Fruit fly (Drosophila melanogaster): ENCODE data around the gene CG2310.

Gene CG2310

DNA sequence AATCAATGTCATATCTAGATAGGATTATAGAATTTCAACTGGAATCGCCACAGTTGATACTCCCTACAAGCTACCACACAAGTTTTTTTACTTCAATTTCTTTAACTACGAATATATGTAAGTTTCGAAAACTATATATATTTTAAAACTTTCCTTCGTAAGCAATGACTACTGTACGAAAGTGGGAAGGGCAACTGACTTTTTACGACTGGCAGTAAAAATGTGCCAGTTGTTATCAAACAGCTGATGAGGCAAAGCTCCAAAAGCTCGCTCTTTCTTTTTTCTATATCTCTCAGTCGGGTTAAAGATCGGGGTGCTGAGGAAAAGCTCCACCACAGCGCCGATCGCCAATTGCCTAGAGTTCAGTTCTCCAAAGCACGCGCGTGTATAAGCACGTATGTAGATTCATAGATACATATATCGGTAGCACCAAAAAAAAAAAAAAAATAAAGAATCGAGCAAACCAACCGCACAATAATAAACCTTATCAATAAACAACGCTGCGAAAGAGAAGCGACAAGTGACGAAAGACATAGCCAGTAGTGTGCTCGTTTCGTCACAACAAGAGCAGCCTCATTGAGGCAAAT is 14.3 kb downstream of the CG2310 start (continued):
- TF ChIP-seq p53 (GFP tag; optimal IDR thresholded peaks at IDR 0.05) (no peak), CG8290 (GFP tag; optimal IDR thresholded peaks at IDR 0.05) (no peak), CG8290 (tag; optimal IDR thresholded peaks at IDR 0.05) (peak in 1 of 2 experiments; percentile 50), CG7928 (GFP tag; optimal IDR thresholded peaks at IDR 0.05) (peak; percentile 15), CG34224 (GFP tag; IDR thresholded peaks at IDR 0.05; ENCODE audit: partially characterized antibody) (0 out of 3 replicates have a peak, but pooled peaks have one; percentile 10), Max (GFP tag; optimal IDR thresholded peaks at IDR 0.05) (no peak), CG7357 (GFP tag; IDR thresholded peaks at IDR 0.05) (peak; percentile 47; the same call in 1 of the 3 replicates), CG10209 (GFP tag; optimal IDR thresholded peaks at IDR 0.05) (peak; percentile 34), NfI (GFP tag; optimal IDR thresholded peaks at IDR 0.05) (peak; percentile 57), bsh (GFP tag; optimal IDR thresholded peaks at IDR 0.05) (peak in 1 of 2 experiments; percentile 48), Ptx1 (GFP tag; IDR thresholded peaks at IDR 0.05) (peak; percentile 62), CG14441 (GFP tag; IDR thresholded peaks at IDR 0.05) (peak; percentile 72), slbo (GFP tag; IDR thresholded peaks at IDR 0.05) (peak; percentile 70), Atf-2 (GFP tag; optimal IDR thresholded peaks at IDR 0.05) (no peak), fd3F (GFP tag; optimal IDR thresholded peaks at IDR 0.05) (peak; percentile 59), ato (GFP tag; IDR thresholded peaks at IDR 0.05; ENCODE audit: partially characterized antibody) (no peak), MTF-1 (GFP tag; optimal IDR thresholded peaks at IDR 0.05; ENCODE audit: borderline replicate concordance) (peak; percentile 26), CG4424 (GFP tag; optimal IDR thresholded peaks at IDR 0.05) (peak; percentile 47), dpn (GFP tag; optimal IDR thresholded peaks at IDR 0.05) (peak; percentile 31 to 39), Sox102F (GFP tag; optimal IDR thresholded peaks at IDR 0.05) (peak; percentile 83), CG15073 (GFP tag; optimal IDR thresholded peaks at IDR 0.05) (no peak), Dref (GFP tag; IDR thresholded peaks at IDR 0.05) (no peak), CG17385 (GFP tag; optimal IDR thresholded peaks at IDR 0.05) (peak; percentile 66), Hey (tag; optimal IDR thresholded peaks at IDR 0.05) (no peak), CG16815 (GFP tag; optimal IDR thresholded peaks at IDR 0.05) (no peak), fru (optimal IDR thresholded peaks at IDR 0.05) (no peak), twi (tag; optimal IDR thresholded peaks at IDR 0.05) (no peak), CG6813 (GFP tag; optimal IDR thresholded peaks at IDR 0.05) (peak; percentile 47), H15 (GFP tag; IDR thresholded peaks at IDR 0.05) (peak; percentile 71), CG4282 (GFP tag; optimal IDR thresholded peaks at IDR 0.05) (no peak), CG9797 (GFP tag; optimal IDR thresholded peaks at IDR 0.05) (no peak), CG2129 (GFP tag; IDR thresholded peaks at IDR 0.05; ENCODE audit: partially characterized antibody) (no peak), Tbp (GFP tag; optimal IDR thresholded peaks at IDR 0.05) (no peak), CG8089 (GFP tag; optimal IDR thresholded peaks at IDR 0.05) (no peak), peb (GFP tag; IDR thresholded peaks at IDR 0.05) (no peak), CG42726 (GFP tag; IDR thresholded peaks at IDR 0.05; ENCODE audit: partially characterized antibody) (no peak), CG11504 (tag; optimal IDR thresholded peaks at IDR 0.05) (peak; percentile 80), sob (GFP tag; IDR thresholded peaks at IDR 0.05) (peak; percentile 66), HmgD (GFP tag; optimal IDR thresholded peaks at IDR 0.05) (no peak), CG3995 (GFP tag; optimal IDR thresholded peaks at IDR 0.05) (no peak), H2.0 (GFP tag; IDR thresholded peaks at IDR 0.05) (peak; percentile 58; the same call in 1 of the 2 replicates), gcm (GFP tag; optimal IDR thresholded peaks at IDR 0.05) (peak; percentile 56), stwl (tag; optimal IDR thresholded peaks at IDR 0.05) (no peak), CG17612 (GFP tag; IDR thresholded peaks at IDR 0.05) (no peak), CG15479 (GFP tag; optimal IDR thresholded peaks at IDR 0.05) (no peak), CG2889 (GFP tag; IDR thresholded peaks at IDR 0.05) (peak; percentile 68; the same call in 1 of the 3 replicates), CG10147 (GFP tag; optimal IDR thresholded peaks at IDR 0.05) (peak; percentile 61), en (GFP tag; optimal IDR thresholded peaks at IDR 0.05) (no peak), CG10274 (GFP tag; optimal IDR thresholded peaks at IDR 0.05) (no peak), Dp (GFP tag; optimal IDR thresholded peaks at IDR 0.05) (no peak)
